Worm (Caenorhabditis elegans): ENCODE results near the gene E04D5.4.

- TF ChIP-seq B0310.2 (tag; optimal IDR thresholded peaks at IDR 0.05) (no peak), ceh-36 (tag; optimal IDR thresholded peaks at IDR 0.05) (no peak), scrt-1 (GFP tag; IDR thresholded peaks at IDR 0.05) (no peak), ama-1 (optimal IDR thresholded peaks at IDR 0.05) (no peak), hmg-4 (GFP tag; optimal IDR thresholded peaks at IDR 0.05) (no peak), sea-1 (GFP tag; conservative IDR thresholded peaks at IDR 0.05) (no peak)
Measured at ce11 chrII:10480043-10480442, 40.0 kb downstream of the E04D5.4 start.
